Worm (Caenorhabditis elegans): ENCODE data around the gene chil-7.

DNA sequence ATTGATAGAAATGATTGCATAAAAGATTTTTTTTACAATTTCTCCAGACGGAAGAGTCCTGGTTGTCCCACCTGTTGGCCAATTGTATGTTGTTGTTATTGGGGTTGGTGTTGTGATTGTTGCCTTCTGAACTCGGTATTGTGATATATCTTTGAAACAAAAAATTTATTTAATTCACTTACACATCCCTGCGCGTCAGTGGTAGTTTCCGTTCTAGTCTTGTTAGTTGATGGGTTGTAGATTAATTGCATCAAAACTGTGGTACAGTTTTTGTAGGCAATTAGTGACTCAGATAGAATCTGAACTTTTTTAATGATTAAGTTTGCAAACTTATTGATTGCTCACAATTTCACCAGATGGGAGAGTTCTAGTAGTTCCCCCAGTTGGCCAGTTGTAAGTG, 33.5 kb upstream of the chil-7 start:
- TF ChIP-seq ceh-82 (tag; optimal IDR thresholded peaks at IDR 0.05) (no peak), elt-1 (tag; optimal IDR thresholded peaks at IDR 0.05) (no peak), nhr-21 (tag; optimal IDR thresholded peaks at IDR 0.05) (no peak), nhr-77 (tag; optimal IDR thresholded peaks at IDR 0.05) (no peak), ama-1 (optimal IDR thresholded peaks at IDR 0.05) (no peak), mab-5 (tag; optimal IDR thresholded peaks at IDR 0.05) (no peak), fos-1 (tag; optimal IDR thresholded peaks at IDR 0.05) (no peak), alr-1 (tag; optimal IDR thresholded peaks at IDR 0.05) (no peak), aly-2 (tag; optimal IDR thresholded peaks at IDR 0.05) (no peak), C34F6.9 (tag; optimal IDR thresholded peaks at IDR 0.05) (no peak), nhr-237 (tag; optimal IDR thresholded peaks at IDR 0.05) (no peak), unc-55 (GFP tag; optimal IDR thresholded peaks at IDR 0.05) (no peak), nhr-10 (tag; optimal IDR thresholded peaks at IDR 0.05) (no peak), nhr-25 (tag; optimal IDR thresholded peaks at IDR 0.05) (no peak)
